Worm (Caenorhabditis elegans) whole organism, L4 larva: Measurements from ENCODE around the gene nhx-2.

ENCODE experiments used
- R02D3.7 ChIP-seq: fragments of 150-350 bp; sonication (generic microtip); optimal IDR thresholded peaks from 3 replicates; lab custom pipeline; 2014; ENCODE audit warnings: missing biosample characterization, missing genetic modification characterization
- ceh-44 ChIP-seq: fragments of 200-800 bp; sonication (Bioruptor generic); IDR thresholded peaks from 2 replicates; pipeline ENCODE4 v1.3.6; 2022; ENCODE audit warnings: missing genetic modification reagents, missing genetic modification characterization, missing compliant biosample characterization
- unc-39 ChIP-seq: sonication (generic microtip); optimal IDR thresholded peaks from 2 replicates; lab custom pipeline; 2017; ENCODE audit warnings: missing biosample characterization, missing genetic modification characterization

DNA sequence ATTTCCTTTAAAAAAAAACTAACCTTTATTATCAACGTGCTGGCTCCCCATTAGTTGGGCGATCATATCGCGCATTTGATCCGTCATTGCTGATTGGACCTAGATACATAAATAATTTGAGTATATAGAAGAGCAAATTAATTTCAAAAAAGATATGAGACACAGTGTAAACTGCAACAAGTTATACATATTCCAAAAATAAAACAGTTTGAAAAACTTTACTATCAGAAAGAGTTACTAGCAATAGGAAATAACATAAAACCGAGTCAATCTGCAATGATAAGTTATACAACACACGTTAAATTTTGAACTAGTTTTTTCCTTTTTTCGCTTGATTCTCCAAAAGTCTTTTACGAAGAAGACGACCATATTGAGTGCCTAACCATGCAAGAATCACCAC is 13.6 kb upstream of the nhx-2 start, which contains the start of gene luc-7L:
- TF ChIP-seq R02D3.7 (tag; lab: Kevin White, UChicago) (no peak), unc-39 (tag; lab: Kevin White, UChicago) (no peak), ceh-44 (GFP tag; lab: Robert Waterston, UW) (no peak)
